Fruit fly (Drosophila melanogaster): ENCODE data around the gene CG17027.

DNA sequence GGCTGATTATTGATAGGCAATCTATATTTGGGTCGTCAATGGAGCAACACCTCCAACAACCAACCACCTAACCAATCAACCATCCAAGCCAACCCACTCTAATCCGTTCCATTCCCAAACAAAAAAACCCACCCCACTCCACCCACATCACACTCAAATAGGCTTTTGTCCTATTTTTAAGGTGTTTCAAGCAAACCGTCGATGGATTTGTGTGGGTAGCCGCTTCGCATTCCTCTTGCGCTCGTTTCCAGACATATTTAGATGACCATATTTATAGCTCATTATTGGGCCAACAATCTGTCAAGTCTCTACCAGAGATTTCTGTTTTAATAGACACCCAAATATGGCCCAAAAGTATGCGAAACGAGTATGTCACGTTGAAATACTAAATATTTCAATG is 18.3 kb downstream of the CG17027 start:
- TF ChIP-seq CTCF (optimal IDR thresholded peaks at IDR 0.05) (no peak), CG8478 (optimal IDR thresholded peaks at IDR 0.05) (no peak)
